ENCODE assay signal across 1 fruit fly cellular context in the genomic region with DNA sequence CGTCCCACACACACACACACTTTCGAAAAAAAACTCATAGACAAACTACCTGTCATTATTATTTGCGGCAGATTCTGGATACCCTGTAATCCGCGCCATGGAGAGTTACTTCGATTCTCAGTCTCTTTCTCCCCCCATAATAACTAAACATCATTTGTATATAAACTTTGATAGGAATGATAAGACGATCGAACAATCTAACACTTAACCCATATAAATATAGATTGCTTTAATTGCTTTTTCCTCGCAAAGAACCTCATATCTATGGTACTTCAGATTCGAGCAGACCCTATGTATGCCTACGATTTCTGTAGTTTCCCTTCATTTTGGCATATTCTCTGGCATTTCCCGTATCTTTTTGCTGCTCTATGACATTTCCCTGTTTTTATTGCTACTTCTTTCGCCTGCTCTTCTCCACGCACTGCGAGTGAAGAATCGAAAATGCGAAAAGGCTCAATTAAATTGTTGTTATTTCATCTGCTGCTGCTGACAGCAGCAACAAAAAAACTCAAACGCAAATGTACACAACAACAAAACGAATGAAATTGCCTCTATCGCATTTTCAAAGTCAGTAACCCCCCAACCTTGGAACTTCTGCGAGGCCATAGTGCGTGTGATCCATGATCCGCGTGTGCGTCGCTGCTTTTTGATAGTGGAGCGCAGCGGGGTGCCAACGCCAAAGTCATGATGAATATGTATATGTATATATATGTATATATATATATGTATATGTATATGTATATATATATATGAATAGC.
A peak's percentile ranks its signal among the peaks of the same experiment; 100 is the strongest.
TF ChIP-seq lines count a peak whose summit lies in the region.

No protein-coding gene starts in this region.

TF ChIP-seq in whole organism, embryonic, 481 proteins besides CTCF, POLR2A, EP300 and RAD21 (continued from another document and continues in another):
- TF ChIP-seq CG4282 (GFP tag; optimal IDR thresholded peaks at IDR 0.05; lab: Kevin White, UChicago), result peak; percentile 25
- TF ChIP-seq Eip74EF (GFP tag; optimal IDR thresholded peaks at IDR 0.05; lab: Kevin White, UChicago), result no peak
- peak; percentile 93 for TF ChIP-seq slbo (GFP tag; IDR thresholded peaks at IDR 0.05; lab: Robert Waterston, UW)
- no peak for TF ChIP-seq ATbp (GFP tag; optimal IDR thresholded peaks at IDR 0.05; lab: Kevin White, UChicago)
- peak; percentile 89 for TF ChIP-seq al (GFP tag; IDR thresholded peaks at IDR 0.05; lab: Robert Waterston, UW)
- TF ChIP-seq chn (GFP tag; optimal IDR thresholded peaks at IDR 0.05; lab: Kevin White, UChicago), result peak; percentile 13
- TF ChIP-seq Antp (GFP tag; optimal IDR thresholded peaks at IDR 0.05; lab: Kevin White, UChicago), result peak; percentile 71
- peak; percentile 61 for TF ChIP-seq CG12391 (tag; optimal IDR thresholded peaks at IDR 0.05; lab: Kevin White, UChicago)
- peak in 1 of 3 experiments; percentile 34 for TF ChIP-seq Stat92E (GFP tag; optimal IDR thresholded peaks at IDR 0.05; lab: Kevin White, UChicago)
- peak; percentile 46; the same call in 1 of the 2 replicates for TF ChIP-seq CG32772 (GFP tag; IDR thresholded peaks at IDR 0.05; lab: Robert Waterston, UW)
- no peak for TF ChIP-seq Lpt (GFP tag; optimal IDR thresholded peaks at IDR 0.05; lab: Kevin White, UChicago)
- TF ChIP-seq YL-1 (GFP tag; optimal IDR thresholded peaks at IDR 0.05; lab: Kevin White, UChicago), result no peak
- peak; percentile 75 for TF ChIP-seq bcd (GFP tag; optimal IDR thresholded peaks at IDR 0.05; lab: Kevin White, UChicago)
- no peak for TF ChIP-seq aop (GFP tag; IDR thresholded peaks at IDR 0.05; lab: Robert Waterston, UW)
- no peak for TF ChIP-seq BEAF-32 (GFP tag; optimal IDR thresholded peaks at IDR 0.05; lab: Kevin White, UChicago)
- peak; percentile 82 for TF ChIP-seq HHEX (GFP tag; optimal IDR thresholded peaks at IDR 0.05; lab: Kevin White, UChicago)
- peak; percentile 38 for TF ChIP-seq Oli (tag; optimal IDR thresholded peaks at IDR 0.05; lab: Kevin White, UChicago)
- TF ChIP-seq knrl (GFP tag; IDR thresholded peaks at IDR 0.05; lab: Robert Waterston, UW; ENCODE audit: partially characterized antibody), result no peak
- peak; percentile 74 for TF ChIP-seq sens (GFP tag; lab: Kevin White, UChicago)
- TF ChIP-seq kay (GFP tag; optimal IDR thresholded peaks at IDR 0.05; lab: Kevin White, UChicago), result peak; percentile 51
- peak; percentile 47 for TF ChIP-seq tin (GFP tag; optimal IDR thresholded peaks at IDR 0.05; lab: Kevin White, UChicago)
- peak; percentile 3 for TF ChIP-seq Blimp-1 (GFP tag; optimal IDR thresholded peaks at IDR 0.05; lab: Kevin White, UChicago)
- TF ChIP-seq Dip3 (GFP tag; optimal IDR thresholded peaks at IDR 0.05; lab: Kevin White, UChicago), result peak; percentile 91
- TF ChIP-seq CG14014 (GFP tag; IDR thresholded peaks at IDR 0.05; lab: Robert Waterston, UW), result peak; percentile 89
- TF ChIP-seq Dref (GFP tag; IDR thresholded peaks at IDR 0.05; lab: Robert Waterston, UW), result no peak
- peak; percentile 39 for TF ChIP-seq Six4 (GFP tag; optimal IDR thresholded peaks at IDR 0.05; lab: Kevin White, UChicago)
- peak; percentile 46; the same call in 1 of the 2 replicates for TF ChIP-seq H2.0 (GFP tag; IDR thresholded peaks at IDR 0.05; lab: Robert Waterston, UW)
- TF ChIP-seq CG32767 (GFP tag; IDR thresholded peaks at IDR 0.05; lab: Robert Waterston, UW), result no peak
- TF ChIP-seq Dad (GFP tag; optimal IDR thresholded peaks at IDR 0.05; lab: Kevin White, UChicago), result peak; percentile 68
- TF ChIP-seq CG12659 (GFP tag; optimal IDR thresholded peaks at IDR 0.05; lab: Kevin White, UChicago), result peak; percentile 75
- no peak for TF ChIP-seq pan (optimal IDR thresholded peaks at IDR 0.05; lab: Kevin White, UChicago)
- TF ChIP-seq pan (GFP tag; optimal IDR thresholded peaks at IDR 0.05 in 1 of 2, IDR thresholded peaks at IDR 0.05 in 1 of 2), result peak in 1 of 2 experiments; percentile 74
- TF ChIP-seq CG17186 (GFP tag; optimal IDR thresholded peaks at IDR 0.05; lab: Kevin White, UChicago), result no peak
- peak; percentile 81 for TF ChIP-seq crc (GFP tag; optimal IDR thresholded peaks at IDR 0.05; lab: Kevin White, UChicago)
- TF ChIP-seq ranshi (GFP tag; IDR thresholded peaks at IDR 0.05; lab: Robert Waterston, UW), result peak; percentile 65
- TF ChIP-seq row (GFP tag; IDR thresholded peaks at IDR 0.05; lab: Robert Waterston, UW), result peak; percentile 85
- TF ChIP-seq Xbp1 (GFP tag; optimal IDR thresholded peaks at IDR 0.05; lab: Kevin White, UChicago), result peak; percentile 67
- TF ChIP-seq sima (GFP tag; optimal IDR thresholded peaks at IDR 0.05; lab: Kevin White, UChicago), result no peak
- TF ChIP-seq CG4404 (GFP tag; IDR thresholded peaks at IDR 0.05; lab: Robert Waterston, UW), result peak; percentile 69
- no peak for TF ChIP-seq CG3065 (GFP tag; optimal IDR thresholded peaks at IDR 0.05; lab: Kevin White, UChicago)
- TF ChIP-seq wdn (GFP tag; IDR thresholded peaks at IDR 0.05; lab: Robert Waterston, UW), result peak; percentile 85
- peak; percentile 23 for TF ChIP-seq phol (tag; optimal IDR thresholded peaks at IDR 0.05; lab: Kevin White, UChicago)
- TF ChIP-seq dimm (GFP tag; IDR thresholded peaks at IDR 0.05; lab: Robert Waterston, UW), result 0 out of 2 replicates have a peak, but pooled peaks have one; percentile 9
- no peak for TF ChIP-seq CG3726 (GFP tag; IDR thresholded peaks at IDR 0.05; lab: Robert Waterston, UW)
- no peak for TF ChIP-seq dan (GFP tag; IDR thresholded peaks at IDR 0.05; lab: Robert Waterston, UW)
- no peak for TF ChIP-seq CG4328 (GFP tag; optimal IDR thresholded peaks at IDR 0.05; lab: Kevin White, UChicago)
- TF ChIP-seq D19B (GFP tag; optimal IDR thresholded peaks at IDR 0.05; lab: Kevin White, UChicago), result peak; percentile 99
- no peak for TF ChIP-seq CG14710 (tag; optimal IDR thresholded peaks at IDR 0.05; lab: Kevin White, UChicago)
- TF ChIP-seq maf-S (GFP tag; optimal IDR thresholded peaks at IDR 0.05; lab: Kevin White, UChicago), result peak; percentile 76
- no peak for TF ChIP-seq CG8290 (GFP tag; optimal IDR thresholded peaks at IDR 0.05; lab: Kevin White, UChicago)
- TF ChIP-seq CG8290 (tag; optimal IDR thresholded peaks at IDR 0.05; lab: Kevin White, UChicago), result peak in 1 of 2 experiments; percentile 90
- peak; percentile 77 for TF ChIP-seq Chrac-16 (GFP tag; optimal IDR thresholded peaks at IDR 0.05; lab: Kevin White, UChicago)
- TF ChIP-seq ind (GFP tag; optimal IDR thresholded peaks at IDR 0.05; lab: Kevin White, UChicago), result peak; percentile 83
- TF ChIP-seq hbn (GFP tag; IDR thresholded peaks at IDR 0.05; lab: Robert Waterston, UW; ENCODE audit: partially characterized antibody), result no peak
- TF ChIP-seq dysf (GFP tag; IDR thresholded peaks at IDR 0.05; lab: Robert Waterston, UW), result peak; percentile 85
- TF ChIP-seq Ada2b (GFP tag; IDR thresholded peaks at IDR 0.05; lab: Robert Waterston, UW), result peak; percentile 86
- TF ChIP-seq Deaf1 (tag; optimal IDR thresholded peaks at IDR 0.05; lab: Kevin White, UChicago), result peak; percentile 42
- peak; percentile 100 for TF ChIP-seq chinmo (GFP tag; IDR thresholded peaks at IDR 0.05; lab: Robert Waterston, UW; ENCODE audit: partially characterized antibody)
- peak; percentile 76 for TF ChIP-seq bab2 (GFP tag; optimal IDR thresholded peaks at IDR 0.05; lab: Kevin White, UChicago)
- TF ChIP-seq CG7839 (tag; optimal IDR thresholded peaks at IDR 0.05; lab: Kevin White, UChicago), result peak; percentile 82
- no peak for TF ChIP-seq CG2202 (tag; optimal IDR thresholded peaks at IDR 0.05; lab: Kevin White, UChicago)
- no peak for TF ChIP-seq br (optimal IDR thresholded peaks at IDR 0.05; lab: Kevin White, UChicago)
- TF ChIP-seq z (GFP tag; IDR thresholded peaks at IDR 0.05; lab: Robert Waterston, UW), result peak; percentile 73; the same call in 2 of the 3 replicates
- TF ChIP-seq Sry-δ (GFP tag; optimal IDR thresholded peaks at IDR 0.05; lab: Kevin White, UChicago), result peak; percentile 28
- peak; percentile 58 for TF ChIP-seq tx (GFP tag; optimal IDR thresholded peaks at IDR 0.05; lab: Kevin White, UChicago)
- TF ChIP-seq danr (GFP tag; IDR thresholded peaks at IDR 0.05; lab: Robert Waterston, UW), result peak; percentile 45; the same call in 1 of the 2 replicates
- no peak for TF ChIP-seq MTF-1 (GFP tag; optimal IDR thresholded peaks at IDR 0.05; lab: Kevin White, UChicago; ENCODE audit: borderline replicate concordance)
- peak; percentile 76 for TF ChIP-seq Dek (tag; optimal IDR thresholded peaks at IDR 0.05; lab: Kevin White, UChicago)
- peak; percentile 53 for TF ChIP-seq Atf3 (GFP tag; optimal IDR thresholded peaks at IDR 0.05; lab: Kevin White, UChicago)
- peak; percentile 72 for TF ChIP-seq Usf (GFP tag; optimal IDR thresholded peaks at IDR 0.05; lab: Kevin White, UChicago)
- no peak for TF ChIP-seq unc-4 (GFP tag; IDR thresholded peaks at IDR 0.05; lab: Robert Waterston, UW; ENCODE audit: partially characterized antibody)
- TF ChIP-seq stc (GFP tag; IDR thresholded peaks at IDR 0.05; lab: Robert Waterston, UW), result no peak; the same call in 1 of the 2 replicates
- TF ChIP-seq E2f1 (GFP tag; IDR thresholded peaks at IDR 0.05; lab: Robert Waterston, UW), result peak; percentile 74
- TF ChIP-seq HLH54F (GFP tag; optimal IDR thresholded peaks at IDR 0.05; lab: Kevin White, UChicago), result peak; percentile 89
- TF ChIP-seq Atf-2 (GFP tag; optimal IDR thresholded peaks at IDR 0.05; lab: Kevin White, UChicago), result peak; percentile 58
- TF ChIP-seq CG3163 (GFP tag; optimal IDR thresholded peaks at IDR 0.05; lab: Kevin White, UChicago), result peak; percentile 53
- TF ChIP-seq croc (GFP tag; conservative IDR thresholded peaks at IDR 0.05; lab: Robert Waterston, UW), result no peak
- TF ChIP-seq CG14441 (GFP tag; IDR thresholded peaks at IDR 0.05; lab: Robert Waterston, UW), result peak; percentile 74
- no peak for TF ChIP-seq fru (optimal IDR thresholded peaks at IDR 0.05; lab: Kevin White, UChicago)
- TF ChIP-seq Fer2 (tag; optimal IDR thresholded peaks at IDR 0.05; lab: Kevin White, UChicago), result peak; percentile 72
- peak; percentile 16 for TF ChIP-seq zen (tag; optimal IDR thresholded peaks at IDR 0.05; lab: Kevin White, UChicago)
- no peak for TF ChIP-seq ewg (GFP tag; optimal IDR thresholded peaks at IDR 0.05; lab: Kevin White, UChicago)
- no peak for TF ChIP-seq ken (GFP tag; IDR thresholded peaks at IDR 0.05; lab: Robert Waterston, UW)
- TF ChIP-seq caup (GFP tag; optimal IDR thresholded peaks at IDR 0.05; lab: Kevin White, UChicago; ENCODE audit: severe bottlenecking), result peak; percentile 78
- peak; percentile 77 for TF ChIP-seq slou (GFP tag; optimal IDR thresholded peaks at IDR 0.05; lab: Kevin White, UChicago)
- TF ChIP-seq CG6254 (GFP tag; optimal IDR thresholded peaks at IDR 0.05; lab: Kevin White, UChicago), result no peak
- no peak for TF ChIP-seq CG30020 (tag; optimal IDR thresholded peaks at IDR 0.05; lab: Kevin White, UChicago)
- no peak for TF ChIP-seq jigr1 (GFP tag; IDR thresholded peaks at IDR 0.05; lab: Robert Waterston, UW)
- TF ChIP-seq ro (GFP tag; IDR thresholded peaks at IDR 0.05; lab: Robert Waterston, UW), result no peak
- peak; percentile 73 for TF ChIP-seq Side (GFP tag; optimal IDR thresholded peaks at IDR 0.05; lab: Kevin White, UChicago)
- peak; percentile 69 for TF ChIP-seq CG8944 (GFP tag; optimal IDR thresholded peaks at IDR 0.05; lab: Kevin White, UChicago)
- peak; percentile 27 for TF ChIP-seq pnt (GFP tag; optimal IDR thresholded peaks at IDR 0.05; lab: Kevin White, UChicago)
- TF ChIP-seq Mad (GFP tag; optimal IDR thresholded peaks at IDR 0.05; lab: Kevin White, UChicago), result peak; percentile 47
- TF ChIP-seq Aef1 (GFP tag; IDR thresholded peaks at IDR 0.05; lab: Robert Waterston, UW), result peak; percentile 55; the same call in 2 of the 3 replicates
- no peak for TF ChIP-seq Lhr (GFP tag; optimal IDR thresholded peaks at IDR 0.05; lab: Kevin White, UChicago)
- TF ChIP-seq CG1792 (GFP tag; optimal IDR thresholded peaks at IDR 0.05; lab: Kevin White, UChicago), result peak; percentile 57
- no peak for TF ChIP-seq bsh (GFP tag; optimal IDR thresholded peaks at IDR 0.05; lab: Kevin White, UChicago)
- TF ChIP-seq CG10431 (GFP tag; optimal IDR thresholded peaks at IDR 0.05; lab: Kevin White, UChicago), result no peak
- peak; percentile 23 for TF ChIP-seq CG8281 (tag; optimal IDR thresholded peaks at IDR 0.05; lab: Kevin White, UChicago)
- no peak for TF ChIP-seq yki (optimal IDR thresholded peaks at IDR 0.05; lab: Kevin White, UChicago)
- TF ChIP-seq Abd-B (GFP tag; optimal IDR thresholded peaks at IDR 0.05; lab: Kevin White, UChicago), result peak; percentile 22
- peak; percentile 53; the same call in 1 of the 2 replicates for TF ChIP-seq MBD-R2 (GFP tag; IDR thresholded peaks at IDR 0.05; lab: Robert Waterston, UW)
- peak; percentile 6 for TF ChIP-seq CG17568 (GFP tag; optimal IDR thresholded peaks at IDR 0.05; lab: Kevin White, UChicago)
- TF ChIP-seq Ets97D (GFP tag; optimal IDR thresholded peaks at IDR 0.05; lab: Kevin White, UChicago), result peak; percentile 24
- peak; percentile 82 for TF ChIP-seq CHES-1-like (GFP tag; optimal IDR thresholded peaks at IDR 0.05; lab: Kevin White, UChicago)
- peak; percentile 76 for TF ChIP-seq tgo (GFP tag; IDR thresholded peaks at IDR 0.05; lab: Robert Waterston, UW)
- peak; percentile 75 for TF ChIP-seq Poxn (GFP tag; IDR thresholded peaks at IDR 0.05; lab: Robert Waterston, UW)
- TF ChIP-seq CG13424 (tag; optimal IDR thresholded peaks at IDR 0.05; lab: Kevin White, UChicago), result peak; percentile 53
- no peak for TF ChIP-seq fd96Cb (tag; optimal IDR thresholded peaks at IDR 0.05; lab: Kevin White, UChicago)
- TF ChIP-seq Elba2 (GFP tag; optimal IDR thresholded peaks at IDR 0.05; lab: Kevin White, UChicago), result no peak
- TF ChIP-seq cg (GFP tag; optimal IDR thresholded peaks at IDR 0.05; lab: Kevin White, UChicago), result no peak
- TF ChIP-seq Doc3 (GFP tag; IDR thresholded peaks at IDR 0.05; lab: Robert Waterston, UW; ENCODE audit: partially characterized antibody), result no peak
- no peak for TF ChIP-seq Awh (GFP tag; IDR thresholded peaks at IDR 0.05; lab: Robert Waterston, UW)
- no peak for TF ChIP-seq CG7271 (tag; optimal IDR thresholded peaks at IDR 0.05; lab: Kevin White, UChicago)
- peak; percentile 55 for TF ChIP-seq org-1 (GFP tag; optimal IDR thresholded peaks at IDR 0.05; lab: Kevin White, UChicago)
- TF ChIP-seq onecut (GFP tag; IDR thresholded peaks at IDR 0.05; lab: Robert Waterston, UW), result no peak
- no peak for TF ChIP-seq CG4360 (GFP tag; IDR thresholded peaks at IDR 0.05; lab: Robert Waterston, UW)
- no peak for TF ChIP-seq Drgx (GFP tag; IDR thresholded peaks at IDR 0.05; lab: Robert Waterston, UW)
- no peak for TF ChIP-seq salm (tag; optimal IDR thresholded peaks at IDR 0.05; lab: Kevin White, UChicago)
- no peak for TF ChIP-seq jing (GFP tag; optimal IDR thresholded peaks at IDR 0.05; lab: Kevin White, UChicago)
- no peak for TF ChIP-seq Hr39 (optimal IDR thresholded peaks at IDR 0.05; lab: Kevin White, UChicago)
- peak; percentile 51; the same call in 1 of the 2 replicates for TF ChIP-seq cas (GFP tag; IDR thresholded peaks at IDR 0.05; lab: Robert Waterston, UW)
- TF ChIP-seq psq (GFP tag; optimal IDR thresholded peaks at IDR 0.05; lab: Kevin White, UChicago), result peak; percentile 10
